Fruit fly (Drosophila melanogaster): ENCODE measurements around the gene CG13893.

CG13893 gene

dm6 chr3L:611639-612611, 8.1 kb upstream of the CG13893 start (continued):
- TF ChIP-seq CG31627 (GFP tag; optimal IDR thresholded peaks at IDR 0.05) (peak; percentile 30), vri (GFP tag; optimal IDR thresholded peaks at IDR 0.05) (peak; percentile 35), pdm3 (GFP tag; optimal IDR thresholded peaks at IDR 0.05) (peak; percentile 69), acj6 (GFP tag; optimal IDR thresholded peaks at IDR 0.05) (peak; percentile 58), Smox (GFP tag; optimal IDR thresholded peaks at IDR 0.05) (peak; percentile 47), svp (GFP tag) (peak; percentile 67), CG6163 (GFP tag; IDR thresholded peaks at IDR 0.05) (peak; percentile 89), salr (GFP tag; optimal IDR thresholded peaks at IDR 0.05) (peak; percentile 39 to 52), achi (GFP tag; optimal IDR thresholded peaks at IDR 0.05) (peak; percentile 73), dsx (GFP tag; optimal IDR thresholded peaks at IDR 0.05; ENCODE audit: poor library complexity, severe bottlenecking) (peak; percentile 41), CG6808 (GFP tag; optimal IDR thresholded peaks at IDR 0.05) (peak; percentile 63), Sox15 (GFP tag; optimal IDR thresholded peaks at IDR 0.05) (no peak), CG9139 (GFP tag; optimal IDR thresholded peaks at IDR 0.05) (peak; percentile 56), Met (GFP tag; optimal IDR thresholded peaks at IDR 0.05) (peak; percentile 65), topi (GFP tag; optimal IDR thresholded peaks at IDR 0.05) (peak; percentile 48), CG8319 (GFP tag; optimal IDR thresholded peaks at IDR 0.05) (peak; percentile 0)

DNA sequence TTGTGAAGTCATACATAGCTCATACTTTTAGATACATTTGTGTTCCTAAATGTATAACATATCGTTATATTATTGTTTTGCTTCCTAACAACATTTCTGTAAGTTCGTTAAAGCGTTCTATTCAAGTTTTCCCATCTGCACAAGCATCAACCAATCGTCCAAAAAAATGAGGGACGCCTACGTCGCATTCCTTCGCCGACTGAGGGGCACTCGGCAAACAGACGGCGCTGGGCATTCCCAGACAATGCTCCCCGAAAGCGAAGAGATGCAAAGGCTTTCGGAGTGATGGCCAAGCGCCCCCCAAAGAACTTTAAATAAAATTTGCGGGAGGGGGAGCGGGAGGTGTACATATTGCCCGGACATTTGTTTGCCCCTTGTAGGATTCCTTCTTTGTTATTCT, 7.0 kb upstream of the CG13893 start:
- TF ChIP-seq dsx (GFP tag; optimal IDR thresholded peaks at IDR 0.05; ENCODE audit: poor library complexity, severe bottlenecking) (no peak), Hr39 (GFP tag; optimal IDR thresholded peaks at IDR 0.05) (no peak), CG10669 (GFP tag; optimal IDR thresholded peaks at IDR 0.05) (no peak), CG16779 (tag; optimal IDR thresholded peaks at IDR 0.05) (no peak), CG8119 (GFP tag; IDR thresholded peaks at IDR 0.05) (no peak), cyc (GFP tag; optimal IDR thresholded peaks at IDR 0.05) (no peak), Ets96B (tag; optimal IDR thresholded peaks at IDR 0.05) (no peak), ss (GFP tag; optimal IDR thresholded peaks at IDR 0.05) (no peak)

- TF ChIP-seq ss (GFP tag; optimal IDR thresholded peaks at IDR 0.05) (peak in 1 of 2 experiments; percentile 17), Ets96B (tag; optimal IDR thresholded peaks at IDR 0.05) (no peak), CG6276 (GFP tag; optimal IDR thresholded peaks at IDR 0.05) (peak; percentile 9), CG8319 (GFP tag; optimal IDR thresholded peaks at IDR 0.05) (no peak), CG8119 (GFP tag; IDR thresholded peaks at IDR 0.05) (no peak), Smox (GFP tag; optimal IDR thresholded peaks at IDR 0.05) (no peak), acj6 (GFP tag; optimal IDR thresholded peaks at IDR 0.05) (no peak), spab (GFP tag; optimal IDR thresholded peaks at IDR 0.05) (no peak), CG11902 (GFP tag; optimal IDR thresholded peaks at IDR 0.05) (no peak), vri (GFP tag; optimal IDR thresholded peaks at IDR 0.05) (no peak), CG6854 (GFP tag; optimal IDR thresholded peaks at IDR 0.05) (no peak), CG15336 (GFP tag; IDR thresholded peaks at IDR 0.05) (no peak), CG10669 (GFP tag; optimal IDR thresholded peaks at IDR 0.05) (no peak), OdsH (GFP tag; optimal IDR thresholded peaks at IDR 0.05) (no peak), CG3919 (GFP tag; optimal IDR thresholded peaks at IDR 0.05) (peak; percentile 8), Eip78C (GFP tag) (no peak), Gug (GFP tag; IDR thresholded peaks at IDR 0.05) (no peak), CG11294 (GFP tag; IDR thresholded peaks at IDR 0.05) (no peak), Blimp-1 (GFP tag; optimal IDR thresholded peaks at IDR 0.05) (no peak), CG6808 (GFP tag; optimal IDR thresholded peaks at IDR 0.05) (peak; percentile 2), cyc (GFP tag; optimal IDR thresholded peaks at IDR 0.05) (no peak), CG9139 (GFP tag; optimal IDR thresholded peaks at IDR 0.05) (no peak), fkh (GFP tag; optimal IDR thresholded peaks at IDR 0.05) (no peak), achi (GFP tag; optimal IDR thresholded peaks at IDR 0.05) (no peak), Hr4 (GFP tag; optimal IDR thresholded peaks at IDR 0.05) (no peak), Sox15 (GFP tag; optimal IDR thresholded peaks at IDR 0.05) (no peak), CG4318 (GFP tag; optimal IDR thresholded peaks at IDR 0.05) (no peak), CG11762 (GFP tag; optimal IDR thresholded peaks at IDR 0.05; ENCODE audit: insufficient read depth) (no peak), Met (GFP tag; optimal IDR thresholded peaks at IDR 0.05) (no peak), CG10631 (GFP tag; optimal IDR thresholded peaks at IDR 0.05) (no peak), eg (GFP tag; IDR thresholded peaks at IDR 0.05) (peak; percentile 7; the same call in 1 of the 3 replicates), Sox14 (GFP tag; optimal IDR thresholded peaks at IDR 0.05) (no peak), Lpt (GFP tag; optimal IDR thresholded peaks at IDR 0.05) (no peak), Hr38 (GFP tag; optimal IDR thresholded peaks at IDR 0.05) (no peak), CG6792 (GFP tag; optimal IDR thresholded peaks at IDR 0.05) (no peak), CG16779 (tag; optimal IDR thresholded peaks at IDR 0.05) (no peak)
These were observed 5.4 kb upstream of the CG13893 start for dm6 chr3L:609163-609562.

Measured in whole organism, prepupa.